Worm (Caenorhabditis elegans): ENCODE data around the gene faah-5.

ce11 chrIII:11902782-11903181 is 11.5 kb upstream of the faah-5 start:
- no peak for TF ChIP-seq cey-2 (tag; optimal IDR thresholded peaks at IDR 0.05; ENCODE audit: borderline replicate concordance, insufficient read depth)
- no peak for TF ChIP-seq fkh-10 (GFP tag; optimal IDR thresholded peaks at IDR 0.05)
- no peak for TF ChIP-seq nhr-11 (tag; optimal IDR thresholded peaks at IDR 0.05)

Measured in whole organism, L4 larva.